Worm (Caenorhabditis elegans) whole organism, L4 larva: ENCODE results near the gene pas-7.

Source experiments
- F10B5.3 ChIP-seq: sonication (generic microtip); optimal IDR thresholded peaks from 2 replicates; lab custom pipeline; 2016; ENCODE audit warnings: mild to moderate bottlenecking, missing genetic modification characterization, missing compliant biosample characterization
- F37D6.2 ChIP-seq: sonication (generic microtip); optimal IDR thresholded peaks from 2 replicates; lab custom pipeline; 2016; ENCODE audit warnings: mild to moderate bottlenecking, missing genetic modification characterization, missing compliant biosample characterization
- F44E2.7 ChIP-seq: fragments of 200-800 bp; sonication (Bioruptor generic); IDR thresholded peaks from 2 replicates; pipeline ENCODE4 v2.1.2; 2022; ENCODE audit warnings: missing genetic modification characterization, missing compliant biosample characterization
- R02D3.7 ChIP-seq: fragments of 150-350 bp; sonication (generic microtip); optimal IDR thresholded peaks from 3 replicates; lab custom pipeline; 2014; ENCODE audit warnings: missing biosample characterization, missing genetic modification characterization
- T20F7.1 ChIP-seq: fragments of 200-800 bp; sonication (Bioruptor generic); optimal IDR thresholded peaks from 2 replicates; lab custom pipeline; 2018; ENCODE audit warnings: mild to moderate bottlenecking, missing genetic modification characterization, missing compliant biosample characterization
- Y105C5A.15 ChIP-seq: fragments of 200-800 bp; sonication (Bioruptor generic); IDR thresholded peaks from 2 replicates; pipeline ENCODE4 v1.3.6; 2022; ENCODE audit warnings: missing genetic modification characterization, missing compliant biosample characterization
- Y48G9A.11 ChIP-seq: fragments of 200-800 bp; sonication (Bioruptor generic); IDR thresholded peaks from 2 replicates; pipeline ENCODE4 v1.3.6; 2022; ENCODE audit warnings: missing genetic modification reagents, missing genetic modification characterization, missing compliant biosample characterization
- Y75B8A.6 ChIP-seq: fragments of 200-800 bp; sonication (Bioruptor generic); IDR thresholded peaks from 2 replicates; pipeline ENCODE4 v1.3.6; 2022; ENCODE audit warnings: missing genetic modification reagents, missing genetic modification characterization, missing compliant biosample characterization
- ZK546.5 ChIP-seq, 2 experiments: sonication (generic microtip); optimal IDR thresholded peaks; 2 replicates each; lab custom pipeline; 2017; ENCODE audit warnings: missing biosample characterization in 2 of 2, missing genetic modification characterization in 2 of 2
- aha-1 ChIP-seq: fragments of 150-350 bp; peaks from one replicate; lab custom pipeline; 2014; ENCODE audit warnings: missing biosample characterization, missing genetic modification characterization
- arid-1 ChIP-seq: fragments of 200-800 bp; sonication (Bioruptor generic); conservative IDR thresholded peaks from 2 replicates; pipeline ENCODE4 v1.3.6; 2022; ENCODE audit warnings: missing genetic modification reagents, missing genetic modification characterization, missing compliant biosample characterization
- attf-4 ChIP-seq: sonication (generic microtip); optimal IDR thresholded peaks from 3 replicates; lab custom pipeline; 2017; ENCODE audit warnings: missing biosample characterization, missing genetic modification characterization
- ceh-32 ChIP-seq: sonication (generic microtip); optimal IDR thresholded peaks from 2 replicates; lab custom pipeline; 2016; ENCODE audit warnings: mild to moderate bottlenecking, missing genetic modification characterization, missing compliant biosample characterization; ENCODE audit not compliant: poor library complexity
- cey-2 ChIP-seq: sonication (generic microtip); optimal IDR thresholded peaks from 3 replicates; lab custom pipeline; 2017; ENCODE audit warnings: missing genetic modification characterization, mild to moderate bottlenecking, missing compliant biosample characterization, antibody characterized with exemption, borderline replicate concordance; ENCODE audit not compliant: insufficient read depth
- ctbp-1 ChIP-seq: fragments of 200-800 bp; sonication (Bioruptor generic); IDR thresholded peaks from 2 replicates; pipeline ENCODE4 v1.3.6; 2022; ENCODE audit warnings: missing genetic modification reagents, missing genetic modification characterization, missing compliant biosample characterization
- daf-12 ChIP-seq: fragments of 150-350 bp; optimal IDR thresholded peaks from 2 replicates; lab custom pipeline; 2014; ENCODE audit warnings: missing biosample characterization, missing genetic modification reagents, missing genetic modification characterization
- daf-16 ChIP-seq, 3 experiments: sonication (generic microtip); optimal IDR thresholded peaks; 2 replicates each; lab custom pipeline; 2016 to 2017; ENCODE audit warnings: missing genetic modification characterization in 3 of 3, missing genetic modification reagents in 3 of 3, mild to moderate bottlenecking in 2 of 3, missing compliant biosample characterization in 2 of 3, missing biosample characterization in 1 of 3, moderate library complexity in 1 of 3
- dmd-8 ChIP-seq: fragments of 200-800 bp; sonication (Bioruptor generic); IDR thresholded peaks from 2 replicates; pipeline ENCODE4 v1.3.6; 2022; ENCODE audit warnings: missing genetic modification characterization, missing compliant biosample characterization
- dmd-9 ChIP-seq: fragments of 200-800 bp; sonication (Bioruptor generic); IDR thresholded peaks from 2 replicates; pipeline ENCODE4 v1.3.6; 2022; ENCODE audit warnings: missing genetic modification reagents, missing genetic modification characterization, missing compliant biosample characterization
- dpl-1 ChIP-seq: fragments of 150-350 bp; optimal IDR thresholded peaks from 2 replicates; lab custom pipeline; 2014; ENCODE audit warnings: missing biosample characterization, missing genetic modification reagents, missing genetic modification characterization
- duxl-1 ChIP-seq: sonication (generic microtip); optimal IDR thresholded peaks from 2 replicates; lab custom pipeline; 2016; ENCODE audit warnings: mild to moderate bottlenecking, missing genetic modification characterization, moderate library complexity, missing compliant biosample characterization; ENCODE audit not compliant: poor library complexity
- fkh-10 ChIP-seq: fragments of 150-350 bp; optimal IDR thresholded peaks from 2 replicates; lab custom pipeline; 2014; ENCODE audit warnings: missing biosample characterization, missing genetic modification reagents, missing genetic modification characterization
- hlh-11 ChIP-seq: fragments of 200-800 bp; sonication (Bioruptor generic); optimal IDR thresholded peaks from 2 replicates; lab custom pipeline; 2018; ENCODE audit warnings: mild to moderate bottlenecking, missing genetic modification characterization, missing compliant biosample characterization
- hlh-30 ChIP-seq: sonication (generic microtip); optimal IDR thresholded peaks from 2 replicates; lab custom pipeline; 2017; ENCODE audit warnings: antibody characterized with exemption, mild to moderate bottlenecking, missing genetic modification characterization, missing compliant biosample characterization; ENCODE audit not compliant: insufficient read depth
- lin-29 ChIP-seq: fragments of 200-800 bp; sonication (Bioruptor generic); IDR thresholded peaks from 2 replicates; pipeline ENCODE4 v1.3.6; 2022; ENCODE audit warnings: missing genetic modification reagents, missing genetic modification characterization, missing compliant biosample characterization
- lin-38 ChIP-seq: fragments of 200-800 bp; sonication (Bioruptor generic); IDR thresholded peaks from 2 replicates; pipeline ENCODE4 v1.3.6; 2022; ENCODE audit warnings: missing genetic modification reagents, missing genetic modification characterization, missing compliant biosample characterization
- lir-3 ChIP-seq: sonication (generic microtip); optimal IDR thresholded peaks from 2 replicates; lab custom pipeline; 2016; ENCODE audit warnings: mild to moderate bottlenecking, missing genetic modification characterization, missing compliant biosample characterization
- madf-9 ChIP-seq: fragments of 200-800 bp; sonication (Bioruptor generic); conservative IDR thresholded peaks from 2 replicates; pipeline ENCODE4 v1.3.6; 2022; ENCODE audit warnings: missing genetic modification reagents, missing genetic modification characterization, missing compliant biosample characterization
- mxl-2 ChIP-seq: fragments of 200-800 bp; sonication (Bioruptor generic); conservative IDR thresholded peaks from 2 replicates; pipeline ENCODE4 v1.3.6; 2022; ENCODE audit warnings: missing genetic modification reagents, missing genetic modification characterization, missing compliant biosample characterization
- nhr-102 ChIP-seq: sonication (generic microtip); optimal IDR thresholded peaks from 2 replicates; lab custom pipeline; 2016; ENCODE audit warnings: mild to moderate bottlenecking, missing genetic modification characterization, moderate library complexity, missing compliant biosample characterization
- nhr-11 ChIP-seq: fragments of 150-350 bp; optimal IDR thresholded peaks from 2 replicates; lab custom pipeline; 2014; ENCODE audit warnings: missing biosample characterization, missing genetic modification characterization
- nhr-28 ChIP-seq: fragments of 150-350 bp; optimal IDR thresholded peaks from 2 replicates; lab custom pipeline; 2014; ENCODE audit warnings: missing biosample characterization, missing genetic modification characterization
- nhr-41 ChIP-seq: fragments of 200-800 bp; sonication (Bioruptor generic); IDR thresholded peaks from 2 replicates; pipeline ENCODE4 v1.3.6; 2022; ENCODE audit warnings: missing genetic modification reagents, missing genetic modification characterization, missing compliant biosample characterization
- nhr-42 ChIP-seq: fragments of 200-800 bp; sonication (Bioruptor generic); IDR thresholded peaks from 2 replicates; pipeline ENCODE4 v1.3.6; 2022; ENCODE audit warnings: missing genetic modification characterization, missing compliant biosample characterization
- nhr-77 ChIP-seq: fragments of 150-350 bp; optimal IDR thresholded peaks from 2 replicates; lab custom pipeline; 2014; ENCODE audit warnings: missing biosample characterization, missing genetic modification characterization
- php-3 ChIP-seq: fragments of 200-800 bp; sonication (Bioruptor generic); IDR thresholded peaks from 2 replicates; pipeline ENCODE4 v1.3.6; 2022; ENCODE audit warnings: missing genetic modification reagents, missing genetic modification characterization, missing compliant biosample characterization
- pqm-1 ChIP-seq: sonication (generic microtip); optimal IDR thresholded peaks from 2 replicates; lab custom pipeline; 2017; ENCODE audit warnings: missing biosample characterization, missing genetic modification characterization
- set-16 ChIP-seq: fragments of 200-800 bp; sonication (Bioruptor generic); IDR thresholded peaks from 2 replicates; pipeline ENCODE4 v1.3.6; 2022; ENCODE audit warnings: missing genetic modification reagents, missing genetic modification characterization, missing compliant biosample characterization
- snpc-4 ChIP-seq: fragments of 150-350 bp; optimal IDR thresholded peaks from 2 replicates; lab custom pipeline; 2014; ENCODE audit warnings: missing biosample characterization, missing genetic modification characterization
- spr-1 ChIP-seq: sonication (generic microtip); optimal IDR thresholded peaks from 2 replicates; lab custom pipeline; 2016; ENCODE audit warnings: mild to moderate bottlenecking, missing genetic modification characterization, missing compliant biosample characterization
- tag-97 ChIP-seq: fragments of 200-800 bp; sonication (Bioruptor generic); IDR thresholded peaks from 2 replicates; pipeline ENCODE4 v1.3.6; 2022; ENCODE audit warnings: missing genetic modification characterization, missing compliant biosample characterization
- vab-7 ChIP-seq: fragments of 200-800 bp; sonication (Bioruptor generic); IDR thresholded peaks from 2 replicates; pipeline ENCODE4 v1.3.6; 2022; ENCODE audit warnings: missing genetic modification reagents, missing genetic modification characterization, missing compliant biosample characterization
- zfp-2 ChIP-seq: sonication (generic microtip); optimal IDR thresholded peaks from 2 replicates; lab custom pipeline; 2016; ENCODE audit warnings: mild to moderate bottlenecking, missing genetic modification characterization, missing compliant biosample characterization
- zip-2 ChIP-seq: fragments of 150-350 bp; optimal IDR thresholded peaks from 2 replicates; lab custom pipeline; 2014; ENCODE audit warnings: missing biosample characterization, missing genetic modification characterization
- ztf-7 ChIP-seq: fragments of 150-350 bp; optimal IDR thresholded peaks from 2 replicates; lab custom pipeline; 2014; ENCODE audit warnings: missing biosample characterization, missing genetic modification characterization

The pas-7 gene

DNA sequence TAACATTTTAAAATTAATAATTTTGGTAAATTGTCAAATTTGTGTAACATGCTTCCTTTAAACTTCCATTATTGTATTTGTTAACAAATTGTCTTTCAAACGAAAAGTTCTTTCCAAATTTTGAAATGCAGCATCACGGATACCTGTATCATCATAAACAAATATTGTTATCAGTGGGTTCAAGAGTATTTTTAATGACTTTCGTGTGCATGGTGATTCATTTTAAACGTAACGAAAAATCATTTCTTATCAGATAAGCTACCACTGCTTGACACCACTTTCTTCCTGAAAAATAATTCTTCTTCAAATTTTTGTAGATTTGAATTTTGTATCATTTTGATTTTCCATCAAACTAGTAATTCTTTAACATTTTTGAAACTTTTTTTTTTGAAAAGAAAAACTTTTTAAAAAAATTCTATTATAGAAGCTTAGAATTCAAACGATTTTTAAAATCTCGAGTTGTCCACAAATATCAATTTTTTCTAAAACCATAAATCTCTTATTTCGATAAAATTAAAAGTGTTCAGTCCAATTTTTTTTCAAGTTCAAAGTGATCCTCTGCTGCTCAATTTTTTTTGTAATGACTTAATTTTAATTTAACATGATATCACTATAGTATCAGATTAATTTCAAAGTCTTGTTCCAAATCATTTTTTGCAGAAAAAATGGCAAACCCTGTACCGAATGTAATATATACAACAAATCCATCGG, 34.8 kb upstream of the pas-7 start, which contains the start of gene F27E5.9:
Gene F27E5.9 (plus strand): TSS at position 661 of the 711 bp plus-strand sequence.
- TF ChIP-seq lir-3 (tag; lab: Kevin White, UChicago): no peak
- TF ChIP-seq daf-16 (GFP tag; optimal IDR thresholded peaks at IDR 0.05; lab: Kevin White, UChicago): no peak
- peak; percentile 85 for TF ChIP-seq daf-16 (tag; optimal IDR thresholded peaks at IDR 0.05; lab: Kevin White, UChicago)
- TF ChIP-seq nhr-41 (GFP tag; lab: Robert Waterston, UW): peak; percentile 56; the same call in 1 of the 2 replicates
- TF ChIP-seq ztf-7 (tag; lab: Kevin White, UChicago): peak; percentile 30
- peak; percentile 99 for TF ChIP-seq pqm-1
- TF ChIP-seq attf-4 (tag; lab: Kevin White, UChicago): no peak
- TF ChIP-seq nhr-28 (tag; lab: Kevin White, UChicago): peak; percentile 85
- no peak for TF ChIP-seq Y75B8A.6 (GFP tag; lab: Robert Waterston, UW)
- no peak for TF ChIP-seq cey-2 (tag; lab: Kevin White, UChicago)
- TF ChIP-seq ZK546.5 (tag; optimal IDR thresholded peaks at IDR 0.05; lab: Kevin White, UChicago): no peak
- no peak for TF ChIP-seq F44E2.7
- TF ChIP-seq tag-97 (GFP tag; lab: Robert Waterston, UW): no peak
- peak; percentile 52 for TF ChIP-seq nhr-77
- no peak for TF ChIP-seq T20F7.1

ce11 chrII:10132818-10133217, 33.2 kb upstream of the pas-7 start:
- TF ChIP-seq nhr-11 (tag; lab: Kevin White, UChicago) (peak; percentile 26), aha-1 (tag; lab: Kevin White, UChicago) (peak; percentile 76), vab-7 (GFP tag; lab: Robert Waterston, UW) (no peak)

DNA sequence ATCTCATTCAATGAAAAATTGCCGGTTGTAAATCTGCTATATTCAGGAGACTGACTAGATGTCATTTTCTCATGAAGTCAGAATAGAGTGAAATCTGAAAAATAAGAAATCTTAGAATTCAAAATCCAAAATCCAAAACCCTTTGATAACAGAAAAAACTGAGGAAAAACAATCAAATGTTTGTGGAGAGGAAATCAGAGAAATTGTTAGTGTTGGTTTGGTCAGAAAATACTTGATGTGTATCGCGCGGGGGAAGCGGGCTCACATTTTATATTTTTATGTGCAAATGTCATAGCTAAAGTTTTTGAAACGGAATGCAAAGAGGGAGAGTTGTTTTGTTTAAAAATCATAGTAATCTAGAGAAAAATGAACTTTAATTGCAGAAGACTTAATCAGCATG, 32.1 kb upstream of the pas-7 start, which contains the start of gene F27E5.5:
Gene F27E5.5 (minus strand): TSS at position 101 of the 400 bp plus-strand sequence.
- TF ChIP-seq R02D3.7 (no peak), ctbp-1 (no peak), mxl-2 (GFP tag; lab: Robert Waterston, UW) (no peak), cey-2 (tag; lab: Kevin White, UChicago) (no peak), daf-12 (tag; lab: Kevin White, UChicago) (no peak), php-3 (no peak), nhr-11 (tag; lab: Kevin White, UChicago) (no peak), arid-1 (GFP tag; lab: Robert Waterston, UW) (no peak), zip-2 (no peak), hlh-11 (tag; lab: Kevin White, UChicago) (no peak), ceh-32 (no peak), lir-3 (tag; lab: Kevin White, UChicago) (no peak), set-16 (GFP tag; lab: Robert Waterston, UW) (no peak), nhr-42 (no peak), attf-4 (tag; lab: Kevin White, UChicago) (no peak), lin-38 (GFP tag; lab: Robert Waterston, UW) (no peak), madf-9 (GFP tag; lab: Robert Waterston, UW) (no peak), zfp-2 (tag; lab: Kevin White, UChicago) (no peak)
- TF ChIP-seq, all 104 proteins: peak for 0

DNA sequence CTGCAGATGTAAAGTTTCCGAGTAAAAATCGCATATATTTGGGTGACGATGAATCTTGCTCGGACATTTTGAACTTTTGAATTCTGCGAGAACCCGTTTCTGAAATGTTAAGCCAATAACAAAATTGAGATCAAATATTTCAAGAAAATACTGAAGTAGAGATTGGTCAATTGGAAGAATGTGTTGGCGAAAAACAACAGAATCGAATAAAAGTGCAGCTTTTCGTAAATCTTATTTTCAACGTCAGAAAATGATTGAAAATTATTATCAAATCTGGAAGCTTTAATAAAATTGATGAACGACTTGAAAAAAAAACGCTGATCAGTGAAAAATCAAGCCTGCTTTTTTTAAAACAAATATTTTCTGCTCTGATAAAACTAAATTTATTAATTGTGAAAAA, 27.7 kb upstream of the pas-7 start, which contains the start of gene F27E5.8:
Gene F27E5.8 (minus strand): TSS at position 101 of the 400 bp plus-strand sequence.
- TF ChIP-seq hlh-30 (tag; lab: Kevin White, UChicago): no peak
- TF ChIP-seq F44E2.7: no peak
- no peak for TF ChIP-seq fkh-10
- no peak for TF ChIP-seq dpl-1
- no peak for TF ChIP-seq dmd-8
- TF ChIP-seq lin-29: no peak
- no peak for TF ChIP-seq Y105C5A.15 (GFP tag; lab: Robert Waterston, UW)
- no peak for TF ChIP-seq ZK546.5 (tag; optimal IDR thresholded peaks at IDR 0.05; lab: Kevin White, UChicago)
- TF ChIP-seq F10B5.3 (tag; lab: Kevin White, UChicago): no peak
- TF ChIP-seq snpc-4: no peak
- TF ChIP-seq F37D6.2: no peak
- TF ChIP-seq spr-1 (tag; lab: Kevin White, UChicago): no peak
- TF ChIP-seq dmd-9: no peak
- TF ChIP-seq nhr-28 (tag; lab: Kevin White, UChicago): no peak
- TF ChIP-seq duxl-1 (tag; lab: Kevin White, UChicago): no peak
- TF ChIP-seq nhr-102: no peak
- no peak for TF ChIP-seq nhr-41 (GFP tag; lab: Robert Waterston, UW)
- no peak for TF ChIP-seq Y48G9A.11 (GFP tag; lab: Robert Waterston, UW)
